Worm (Caenorhabditis elegans): ENCODE results near the gene srz-15.

ce11 chrIV:12926639-12927038 is 11.1 kb downstream of the srz-15 start, which contains the start of gene srlf-5:
- TF ChIP-seq nfya-1 (tag; optimal IDR thresholded peaks at IDR 0.05) (no peak), C08G9.2 (tag; optimal IDR thresholded peaks at IDR 0.05) (no peak), ets-4 (tag; optimal IDR thresholded peaks at IDR 0.05) (no peak), pha-2 (tag; optimal IDR thresholded peaks at IDR 0.05) (no peak), ttx-3 (tag; optimal IDR thresholded peaks at IDR 0.05) (no peak), elt-2 (tag; optimal IDR thresholded peaks at IDR 0.05) (no peak), ceh-18 (tag; optimal IDR thresholded peaks at IDR 0.05) (no peak), elt-4 (tag; optimal IDR thresholded peaks at IDR 0.05) (no peak), ceh-45 (GFP tag; IDR thresholded peaks at IDR 0.05) (no peak), fkh-6 (tag; optimal IDR thresholded peaks at IDR 0.05) (no peak)
